Worm (Caenorhabditis elegans) whole organism, L1 larva: ENCODE measurements around the gene srh-39.

Source experiments
- aly-2 ChIP-seq: fragments of 150-350 bp; optimal IDR thresholded peaks from 2 replicates; lab custom pipeline; 2014; ENCODE audit warnings: missing biosample characterization, missing genetic modification characterization
- ceh-88 ChIP-seq: fragments of 200-800 bp; sonication (Bioruptor generic); IDR thresholded peaks from 2 replicates; pipeline ENCODE4 v1.3.6; 2022; ENCODE audit warnings: missing genetic modification characterization, missing compliant biosample characterization
- dpl-1 ChIP-seq, 3 experiments: fragments of 150-350 bp in 2 of 3; sonication (generic microtip) in 1 of 3; optimal IDR thresholded peaks; 2 replicates each; lab custom pipeline; 2014 to 2017; ENCODE audit warnings: missing biosample characterization in 3 of 3, missing genetic modification characterization in 3 of 3, missing genetic modification reagents in 3 of 3
- hlh-17 ChIP-seq: fragments of 200-800 bp; sonication (Bioruptor generic); optimal IDR thresholded peaks from 2 replicates; lab custom pipeline; 2018; ENCODE audit warnings: missing genetic modification characterization, mild to moderate bottlenecking, missing compliant biosample characterization, moderate library complexity, borderline replicate concordance
- jun-1 ChIP-seq: fragments of 150-350 bp; optimal IDR thresholded peaks from 2 replicates; lab custom pipeline; 2014; ENCODE audit warnings: missing biosample characterization, missing genetic modification reagents, missing genetic modification characterization
- lin-13 ChIP-seq: fragments of 150-350 bp; optimal IDR thresholded peaks from 2 replicates; lab custom pipeline; 2014; ENCODE audit warnings: missing biosample characterization, missing genetic modification reagents, missing genetic modification characterization
- mep-1 ChIP-seq: fragments of 150-350 bp; optimal IDR thresholded peaks from 2 replicates; lab custom pipeline; 2014; ENCODE audit warnings: missing biosample characterization, missing genetic modification characterization
- nhr-11 ChIP-seq: fragments of 150-350 bp; optimal IDR thresholded peaks from 2 replicates; lab custom pipeline; 2014; ENCODE audit warnings: missing biosample characterization, missing genetic modification characterization
- nhr-19 ChIP-seq: fragments of 200-800 bp; sonication (Bioruptor generic); conservative IDR thresholded peaks from 2 replicates; pipeline ENCODE4 v1.3.6; 2022; ENCODE audit warnings: missing genetic modification characterization, missing compliant biosample characterization
- nhr-77 ChIP-seq: fragments of 150-350 bp; optimal IDR thresholded peaks from 2 replicates; lab custom pipeline; 2014; ENCODE audit warnings: missing biosample characterization, missing genetic modification characterization
- pag-3 ChIP-seq: sonication (generic microtip); optimal IDR thresholded peaks from 2 replicates; lab custom pipeline; 2017; ENCODE audit warnings: missing genetic modification characterization, mild to moderate bottlenecking, missing compliant biosample characterization, antibody characterized with exemption, borderline replicate concordance; ENCODE audit not compliant: insufficient read depth
- zag-1 ChIP-seq: fragments of 150-350 bp; optimal IDR thresholded peaks from 2 replicates; lab custom pipeline; 2014; ENCODE audit warnings: missing biosample characterization, missing genetic modification characterization

- TF ChIP-seq nhr-77 (tag; lab: Kevin White, UChicago) = no peak
- TF ChIP-seq zag-1 (tag; lab: Kevin White, UChicago) = no peak
- TF ChIP-seq ceh-88 (GFP tag; lab: Robert Waterston, UW) = no peak
- no peak for TF ChIP-seq dpl-1 (GFP tag; optimal IDR thresholded peaks at IDR 0.05; lab: Kevin White, UChicago)
- TF ChIP-seq aly-2 (tag; lab: Kevin White, UChicago) = no peak
- no peak for TF ChIP-seq hlh-17 (GFP tag; lab: Kevin White, UChicago)
- no peak for TF ChIP-seq jun-1 (tag; lab: Kevin White, UChicago)
- no peak for TF ChIP-seq pag-3 (tag; lab: Kevin White, UChicago)
- no peak for TF ChIP-seq lin-13 (GFP tag; lab: Kevin White, UChicago)
- TF ChIP-seq nhr-11 (tag; lab: Kevin White, UChicago) = no peak
- TF ChIP-seq mep-1 (tag; lab: Kevin White, UChicago) = no peak
- no peak for TF ChIP-seq nhr-19 (GFP tag; lab: Robert Waterston, UW)
These were observed 48.3 kb upstream of the srh-39 start for ce11 chrII:7813645-7814044.
